Fruit fly (Drosophila melanogaster) whole organism, embryonic: ENCODE measurements around the gene Ubc7.

Source experiments
- BEAF-32 ChIP-seq: fragments of 200-800 bp; sonication (Bioruptor generic); optimal IDR thresholded peaks from 3 replicates; lab custom pipeline; 2017; ENCODE audit warnings: missing biosample characterization, missing genetic modification characterization, mild to moderate bottlenecking, moderate library complexity, missing genetic modification reagents
- BtbVII ChIP-seq: fragments of 200-800 bp; sonication (Bioruptor generic); optimal IDR thresholded peaks from 3 replicates; lab custom pipeline; 2017; ENCODE audit warnings: missing biosample characterization, mild to moderate bottlenecking, missing genetic modification characterization
- CG1024 ChIP-seq: fragments of 200-800 bp; sonication (Bioruptor generic); IDR thresholded peaks from 2 replicates; pipeline ENCODE4 v1.3.6; 2022; ENCODE audit warnings: missing biosample characterization, missing genetic modification characterization
- CG12219 ChIP-seq: fragments of 200-800 bp; sonication (Bioruptor generic); optimal IDR thresholded peaks from 3 replicates; lab custom pipeline; 2018; ENCODE audit warnings: missing biosample characterization, mild to moderate bottlenecking, missing genetic modification characterization
- CG13296 ChIP-seq: fragments of 200-800 bp; sonication (Bioruptor generic); optimal IDR thresholded peaks from 3 replicates; lab custom pipeline; 2018; ENCODE audit warnings: missing biosample characterization, mild to moderate bottlenecking, missing genetic modification characterization
- CG1603 ChIP-seq: fragments of 200-800 bp; sonication (Bioruptor generic); optimal IDR thresholded peaks from 2 replicates; lab custom pipeline; 2019; ENCODE audit warnings: missing biosample characterization, mild to moderate bottlenecking, missing genetic modification characterization, moderate library complexity
- CG16813 ChIP-seq: fragments of 200-800 bp; sonication (Bioruptor generic); IDR thresholded peaks from 3 replicates; pipeline ENCODE4 v1.3.6; 2022; ENCODE audit warnings: missing biosample characterization, missing genetic modification characterization; ENCODE audit not compliant: partially characterized antibody
- CG18764 ChIP-seq: fragments of 200-800 bp; sonication (Bioruptor generic); optimal IDR thresholded peaks from 3 replicates; lab custom pipeline; 2016; ENCODE audit warnings: missing biosample characterization, missing genetic modification characterization
- CG2116 ChIP-seq: fragments of 200-800 bp; sonication (Bioruptor generic); optimal IDR thresholded peaks from 3 replicates; lab custom pipeline; 2018; ENCODE audit warnings: missing biosample characterization, mild to moderate bottlenecking, missing genetic modification characterization
- CG30403 ChIP-seq: fragments of 200-800 bp; sonication (Bioruptor generic); optimal IDR thresholded peaks from 3 replicates; lab custom pipeline; 2016; ENCODE audit warnings: missing biosample characterization, missing genetic modification characterization
- CG32532 ChIP-seq: fragments of 200-800 bp; sonication (Bioruptor generic); IDR thresholded peaks from 2 replicates; pipeline ENCODE4 v1.3.6; 2022; ENCODE audit warnings: missing biosample characterization, missing genetic modification characterization
- CG34422 ChIP-seq: fragments of 200-800 bp; sonication (Bioruptor generic); IDR thresholded peaks from 3 replicates; pipeline ENCODE4 v1.3.6; 2022; ENCODE audit warnings: missing biosample characterization, missing genetic modification characterization
- CG4424 ChIP-seq: fragments of 200-800 bp; sonication (Bioruptor generic); optimal IDR thresholded peaks from 3 replicates; lab custom pipeline; 2016; ENCODE audit warnings: missing biosample characterization, missing genetic modification characterization
- CG4707 ChIP-seq: fragments of 200-800 bp; sonication (Bioruptor generic); optimal IDR thresholded peaks from 2 replicates; lab custom pipeline; 2018; ENCODE audit warnings: missing biosample characterization, mild to moderate bottlenecking, missing genetic modification characterization, moderate library complexity
- CG5180 ChIP-seq: fragments of 200-800 bp; sonication (Bioruptor generic); optimal IDR thresholded peaks from 3 replicates; lab custom pipeline; 2017; ENCODE audit warnings: missing biosample characterization, missing genetic modification characterization, mild to moderate bottlenecking, moderate library complexity, missing genetic modification reagents
- CG5953 ChIP-seq: fragments of 200-800 bp; sonication (Bioruptor generic); IDR thresholded peaks from 2 replicates; pipeline ENCODE4 v1.3.6; 2022; ENCODE audit warnings: missing biosample characterization, missing genetic modification characterization
- CG6791 ChIP-seq: fragments of 200-800 bp; sonication (Bioruptor generic); IDR thresholded peaks from 3 replicates; pipeline ENCODE4 v1.3.6; 2022; ENCODE audit warnings: missing biosample characterization, missing genetic modification characterization; ENCODE audit not compliant: partially characterized antibody
- CG7357 ChIP-seq: fragments of 200-800 bp; sonication (Bioruptor generic); IDR thresholded peaks from 3 replicates; pipeline ENCODE4 v1.3.6; 2022; ENCODE audit warnings: missing biosample characterization, missing genetic modification characterization
- CG7745 ChIP-seq: fragments of 200-800 bp; sonication (Bioruptor generic); optimal IDR thresholded peaks from 2 replicates; lab custom pipeline; 2018; ENCODE audit warnings: missing biosample characterization, mild to moderate bottlenecking, missing genetic modification characterization, moderate library complexity
- D19A ChIP-seq: fragments of 200-800 bp; optimal IDR thresholded peaks from 3 replicates; lab custom pipeline; 2019; ENCODE audit warnings: missing biosample characterization, mild to moderate bottlenecking, missing genetic modification characterization, moderate library complexity
- Dp ChIP-seq: fragments of 200-800 bp; sonication (Bioruptor generic); optimal IDR thresholded peaks from 2 replicates; lab custom pipeline; 2018; ENCODE audit warnings: missing biosample characterization, mild to moderate bottlenecking, missing genetic modification characterization, moderate library complexity
- Dref ChIP-seq: fragments of 200-800 bp; sonication (Bioruptor generic); IDR thresholded peaks from 2 replicates; pipeline ENCODE4 v1.3.6; 2022; ENCODE audit warnings: missing biosample characterization, missing genetic modification characterization
- HLH4C ChIP-seq: fragments of 200-800 bp; sonication (Bioruptor generic); IDR thresholded peaks from 3 replicates; pipeline ENCODE4 v1.3.6; 2022; ENCODE audit warnings: missing biosample characterization, missing genetic modification characterization; ENCODE audit not compliant: partially characterized antibody
- MBD-R2 ChIP-seq: fragments of 200-800 bp; sonication (Bioruptor generic); IDR thresholded peaks from 2 replicates; pipeline ENCODE4 v1.3.6; 2022; ENCODE audit warnings: missing biosample characterization, missing genetic modification characterization
- MESR4 ChIP-seq: fragments of 200-800 bp; sonication (Bioruptor generic); optimal IDR thresholded peaks from 2 replicates; lab custom pipeline; 2018; ENCODE audit warnings: missing biosample characterization, mild to moderate bottlenecking, missing genetic modification characterization, moderate library complexity
- Myb ChIP-seq: fragments of 200-800 bp; sonication (Bioruptor generic); optimal IDR thresholded peaks from 2 replicates; lab custom pipeline; 2016; ENCODE audit warnings: missing biosample characterization, missing genetic modification characterization
- Opbp ChIP-seq: fragments of 200-800 bp; sonication (Bioruptor generic); IDR thresholded peaks from 3 replicates; pipeline ENCODE4 v1.3.6; 2022; ENCODE audit warnings: missing biosample characterization, missing genetic modification characterization; ENCODE audit not compliant: partially characterized antibody
- Rfx ChIP-seq: fragments of 200-800 bp; sonication (Bioruptor generic); IDR thresholded peaks from 2 replicates; pipeline ENCODE4 v1.3.6; 2022; ENCODE audit warnings: missing biosample characterization, missing genetic modification characterization
- Xbp1 ChIP-seq: fragments of 200-800 bp; sonication (Bioruptor generic); optimal IDR thresholded peaks from 3 replicates; lab custom pipeline; 2016; ENCODE audit warnings: missing biosample characterization, mild to moderate bottlenecking, missing genetic modification characterization
- ac ChIP-seq: fragments of 200-800 bp; sonication (Bioruptor generic); optimal IDR thresholded peaks from 3 replicates; lab custom pipeline; 2017; ENCODE audit warnings: missing biosample characterization, mild to moderate bottlenecking, missing genetic modification characterization
- amos ChIP-seq: fragments of 200-800 bp; sonication (Bioruptor generic); IDR thresholded peaks from 2 replicates; pipeline ENCODE4 v1.3.6; 2022; ENCODE audit warnings: missing biosample characterization, missing genetic modification characterization; ENCODE audit not compliant: partially characterized antibody
- corto ChIP-seq: fragments of 200-800 bp; sonication (Bioruptor generic); optimal IDR thresholded peaks from 2 replicates; lab custom pipeline; 2016; ENCODE audit warnings: missing biosample characterization, mild to moderate bottlenecking, missing genetic modification characterization, moderate library complexity
- dpn ChIP-seq, 2 experiments: fragments of 200-800 bp; sonication (Bioruptor generic); optimal IDR thresholded peaks; 3 replicates each; lab custom pipeline; 2016; ENCODE audit warnings: missing biosample characterization in 2 of 2, missing genetic modification characterization in 2 of 2
- esg ChIP-seq: fragments of 200-800 bp; sonication (Bioruptor generic); conservative IDR thresholded peaks from 2 replicates; pipeline ENCODE4 v1.3.6; 2022; ENCODE audit warnings: missing biosample characterization, missing genetic modification characterization
- gfzf ChIP-seq: fragments of 200-800 bp; sonication (Bioruptor generic); optimal IDR thresholded peaks from 2 replicates; lab custom pipeline; 2016; ENCODE audit warnings: missing biosample characterization, mild to moderate bottlenecking, missing genetic modification characterization, moderate library complexity
- grn ChIP-seq: fragments of 200-800 bp; sonication (Bioruptor generic); optimal IDR thresholded peaks from 3 replicates; lab custom pipeline; 2017; ENCODE audit warnings: missing biosample characterization, missing genetic modification characterization
- gro ChIP-seq: fragments of 200-800 bp; sonication (Bioruptor generic); optimal IDR thresholded peaks from 2 replicates; lab custom pipeline; 2016; ENCODE audit warnings: missing biosample characterization, missing genetic modification characterization
- jing ChIP-seq: fragments of 200-800 bp; sonication (Bioruptor generic); optimal IDR thresholded peaks from 2 replicates; lab custom pipeline; 2018; ENCODE audit warnings: missing biosample characterization, mild to moderate bottlenecking, missing genetic modification characterization
- klu ChIP-seq: fragments of 200-800 bp; sonication (Bioruptor generic); IDR thresholded peaks from 2 replicates; pipeline ENCODE4 v1.3.6; 2022; ENCODE audit warnings: missing biosample characterization, missing genetic modification characterization
- lbe ChIP-seq: fragments of 200-800 bp; sonication (Bioruptor generic); optimal IDR thresholded peaks from 2 replicates; lab custom pipeline; 2016; ENCODE audit warnings: missing biosample characterization, mild to moderate bottlenecking, missing genetic modification characterization
- pzg ChIP-seq: fragments of 200-800 bp; sonication (Bioruptor generic); optimal IDR thresholded peaks from 3 replicates; lab custom pipeline; 2018; ENCODE audit warnings: missing biosample characterization, mild to moderate bottlenecking, missing genetic modification characterization, moderate library complexity
- rib ChIP-seq: fragments of 200-800 bp; sonication (Bioruptor generic); IDR thresholded peaks from 2 replicates; pipeline ENCODE4 v1.3.6; 2022; ENCODE audit warnings: missing biosample characterization, missing genetic modification characterization
- scrt ChIP-seq: fragments of 200-800 bp; sonication (Bioruptor generic); optimal IDR thresholded peaks from 2 replicates; lab custom pipeline; 2018; ENCODE audit warnings: missing biosample characterization, mild to moderate bottlenecking, missing genetic modification characterization, moderate library complexity
- shn ChIP-seq: fragments of 200-800 bp; sonication (Bioruptor generic); optimal IDR thresholded peaks from 3 replicates; lab custom pipeline; 2016; ENCODE audit warnings: missing biosample characterization, missing genetic modification characterization
- sim ChIP-seq: fragments of 200-800 bp; sonication (Bioruptor generic); IDR thresholded peaks from 2 replicates; pipeline ENCODE4 v1.3.6; 2022; ENCODE audit warnings: missing biosample characterization, missing genetic modification characterization
- sna ChIP-seq: fragments of 200-800 bp; sonication (Bioruptor generic); IDR thresholded peaks from 2 replicates; pipeline ENCODE4 v1.3.6; 2022; ENCODE audit warnings: missing biosample characterization, missing genetic modification characterization; ENCODE audit not compliant: partially characterized antibody
- stwl ChIP-seq: fragments of 200-800 bp; sonication (Bioruptor generic); optimal IDR thresholded peaks from 3 replicates; lab custom pipeline; 2018; ENCODE audit warnings: missing biosample characterization, mild to moderate bottlenecking, missing genetic modification characterization, moderate library complexity
- sug ChIP-seq: fragments of 200-800 bp; optimal IDR thresholded peaks from 2 replicates; lab custom pipeline; 2019; ENCODE audit warnings: missing biosample characterization, mild to moderate bottlenecking, missing genetic modification characterization, moderate library complexity

The Ubc7 gene

DNA sequence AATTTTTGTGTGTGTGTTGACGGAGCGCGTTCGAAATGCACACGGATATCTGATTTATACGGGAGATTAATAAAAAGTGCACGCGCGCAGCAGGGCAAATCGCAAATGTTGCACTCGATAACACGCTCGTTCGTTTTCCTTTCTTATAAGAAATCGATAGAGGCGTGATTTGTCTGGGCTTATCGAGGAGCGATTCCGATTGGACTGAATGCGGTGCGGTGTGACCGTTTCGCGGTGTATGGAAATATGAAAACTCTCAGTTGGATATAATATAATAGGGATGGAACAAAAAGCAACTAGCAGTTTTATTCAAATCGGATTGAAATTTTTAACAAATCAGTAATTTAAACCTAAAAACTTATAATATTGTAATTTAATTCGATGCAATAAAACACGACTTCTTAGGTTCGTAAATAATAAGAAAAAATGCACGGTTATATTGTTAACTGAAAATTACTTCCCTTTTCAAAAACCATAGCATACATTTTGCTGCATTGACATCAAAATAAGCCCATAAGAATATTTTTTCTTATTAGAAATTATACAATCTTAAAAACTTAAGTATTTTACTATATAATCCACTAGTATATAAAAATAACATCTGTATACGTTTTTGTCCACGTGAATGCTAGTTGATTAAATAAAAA, 6.3 kb upstream of the Ubc7 start, which contains the start of gene CanA-14F (continued):
- TF ChIP-seq corto (GFP tag; lab: Kevin White, UChicago), result no peak
- no peak for TF ChIP-seq Xbp1 (GFP tag; lab: Kevin White, UChicago)
- TF ChIP-seq BtbVII, result no peak
- TF ChIP-seq klu (GFP tag; lab: Robert Waterston, UW), result no peak
- TF ChIP-seq CG13296 (GFP tag; lab: Kevin White, UChicago), result no peak
- no peak for TF ChIP-seq jing (GFP tag; lab: Kevin White, UChicago)
- TF ChIP-seq rib (GFP tag; lab: Robert Waterston, UW), result no peak
- TF ChIP-seq gro (GFP tag; lab: Kevin White, UChicago), result no peak
- no peak for TF ChIP-seq CG34422

DNA sequence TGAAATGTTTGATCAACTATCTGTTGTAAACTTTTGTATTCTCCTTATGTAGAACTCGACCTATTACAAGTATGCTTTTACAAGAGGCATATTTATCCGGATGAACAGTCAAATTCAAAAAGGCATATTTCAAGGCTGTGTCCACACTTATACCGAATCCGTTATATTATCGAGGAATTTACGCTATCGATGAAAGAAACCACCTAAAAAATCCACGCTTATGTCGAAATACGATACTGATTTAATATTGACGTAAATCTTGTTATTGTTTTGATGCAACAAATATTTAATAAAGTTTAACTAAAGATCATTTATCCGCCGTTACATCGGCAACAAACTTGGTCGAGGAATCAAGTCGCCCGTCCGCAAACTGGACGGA, 5.8 kb upstream of the Ubc7 start, which contains the start of gene CG13014:
CG13014 (plus strand) TSS at position 206 of the 379 bp plus-strand sequence.
- TF ChIP-seq BEAF-32, result peak; percentile 52
- 0 out of 3 replicates have a peak, but pooled peaks have one; percentile 23 for TF ChIP-seq CG6791
- TF ChIP-seq CG2116 (GFP tag; lab: Kevin White, UChicago), result peak; percentile 21
- peak; percentile 28; the same call in 1 of the 2 replicates for TF ChIP-seq MBD-R2
- TF ChIP-seq Myb, result peak; percentile 67
- peak; percentile 65 for TF ChIP-seq gfzf (GFP tag; lab: Kevin White, UChicago)
- peak; percentile 30 for TF ChIP-seq MESR4 (GFP tag; lab: Kevin White, UChicago)
- peak; percentile 41 for TF ChIP-seq pzg (GFP tag; lab: Kevin White, UChicago)
- no peak for TF ChIP-seq esg
- TF ChIP-seq grn (GFP tag; lab: Kevin White, UChicago), result no peak
- TF ChIP-seq stwl (tag; lab: Kevin White, UChicago), result peak; percentile 7
- TF ChIP-seq Dref, result peak; percentile 63
- peak; percentile 40 for TF ChIP-seq sna (GFP tag; lab: Robert Waterston, UW)
- no peak for TF ChIP-seq CG7357 (GFP tag; lab: Robert Waterston, UW)
- TF ChIP-seq amos (GFP tag; lab: Robert Waterston, UW), result peak; percentile 56; the same call in 1 of the 2 replicates
- peak; percentile 17; the same call in 1 of the 3 replicates for TF ChIP-seq Opbp (GFP tag; lab: Robert Waterston, UW)
- peak; percentile 29 for TF ChIP-seq CG1603 (tag; lab: Kevin White, UChicago)
- peak; percentile 1 for TF ChIP-seq Dp (GFP tag; lab: Kevin White, UChicago)
- no peak for TF ChIP-seq CG5180 (GFP tag; lab: Kevin White, UChicago)
- TF ChIP-seq CG16813 (GFP tag; lab: Robert Waterston, UW), result peak; percentile 35; the same call in 1 of the 3 replicates

DNA sequence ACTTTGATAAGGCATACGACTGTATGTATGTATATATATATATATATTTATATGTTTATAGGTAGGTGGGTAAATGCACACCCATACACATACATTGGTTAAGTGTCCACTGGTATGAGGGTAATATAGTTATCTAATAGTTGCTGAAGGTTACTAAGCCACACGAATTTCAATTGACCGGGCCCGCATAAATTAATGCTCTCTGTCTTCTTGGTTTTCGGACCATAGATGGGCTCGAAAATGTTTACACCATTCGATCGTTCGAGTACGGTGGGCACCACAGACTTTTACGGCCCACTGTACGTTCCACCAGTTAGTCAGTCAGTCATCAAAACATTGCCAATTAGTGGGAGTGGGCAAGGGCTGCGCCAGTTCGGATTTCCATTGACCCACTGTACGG, 1.9 kb downstream of the Ubc7 start:
- TF ChIP-seq CG4424 (no peak), ac (GFP tag; lab: Kevin White, UChicago) (no peak), scrt (GFP tag; lab: Kevin White, UChicago) (no peak), CG32532 (GFP tag; lab: Robert Waterston, UW) (peak; percentile 23; the same call in 1 of the 2 replicates), dpn (GFP tag; optimal IDR thresholded peaks at IDR 0.05; lab: Kevin White, UChicago) (no peak), sug (peak; percentile 24), CG7745 (tag; lab: Kevin White, UChicago) (no peak), Rfx (GFP tag; lab: Robert Waterston, UW) (0 out of 2 replicates have a peak, but pooled peaks have one; percentile 8), CG5953 (no peak), sim (GFP tag; lab: Robert Waterston, UW) (no peak), HLH4C (GFP tag; lab: Robert Waterston, UW) (0 out of 3 replicates have a peak, but pooled peaks have one; percentile 14), CG1024 (GFP tag; lab: Robert Waterston, UW) (no peak), D19A (tag; lab: Kevin White, UChicago) (no peak), CG18764 (GFP tag; lab: Kevin White, UChicago) (no peak), CG4707 (GFP tag; lab: Kevin White, UChicago) (peak; percentile 68), shn (GFP tag; lab: Kevin White, UChicago) (no peak), CG12219 (GFP tag; lab: Kevin White, UChicago) (no peak), lbe (no peak), CG30403 (GFP tag; lab: Kevin White, UChicago) (no peak)
